Worm (Caenorhabditis elegans): ENCODE measurements around the gene M151.2.

M151.2 gene

DNA sequence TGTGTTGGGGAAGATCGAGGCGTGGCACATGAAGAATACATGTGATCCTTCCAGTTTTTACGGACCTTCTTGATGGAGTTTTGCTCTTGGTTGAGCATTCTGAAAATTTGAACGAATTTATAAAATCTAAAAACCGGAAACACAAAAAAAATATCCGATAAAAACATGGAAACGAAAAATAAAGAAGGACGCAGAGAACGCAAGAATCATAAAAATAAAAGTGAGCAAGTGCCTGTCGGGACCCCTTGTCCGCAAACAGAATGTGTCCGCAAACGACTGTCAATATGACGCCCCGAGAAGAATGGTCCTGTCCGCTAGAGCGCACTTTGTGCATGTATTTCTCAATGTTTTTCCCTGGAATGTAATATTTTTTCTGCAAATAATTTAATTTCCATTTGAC is 21.1 kb upstream of the M151.2 start, which contains the start of gene Y49F6A.5:
Gene Y49F6A.5, minus strand, starts transcription at position 101 of the 400 bp plus-strand sequence.
- TF ChIP-seq nhr-237 (tag; optimal IDR thresholded peaks at IDR 0.05) = no peak
- no peak for TF ChIP-seq C34F6.9 (tag; optimal IDR thresholded peaks at IDR 0.05)
- no peak for TF ChIP-seq ZK546.5 (tag; optimal IDR thresholded peaks at IDR 0.05)
- TF ChIP-seq nhr-12 (tag; optimal IDR thresholded peaks at IDR 0.05) = no peak
- no peak for TF ChIP-seq unc-62 (GFP tag; optimal IDR thresholded peaks at IDR 0.05)
- no peak for TF ChIP-seq lin-13 (GFP tag; optimal IDR thresholded peaks at IDR 0.05)
- no peak for TF ChIP-seq lin-39 (tag; optimal IDR thresholded peaks at IDR 0.05)

DNA sequence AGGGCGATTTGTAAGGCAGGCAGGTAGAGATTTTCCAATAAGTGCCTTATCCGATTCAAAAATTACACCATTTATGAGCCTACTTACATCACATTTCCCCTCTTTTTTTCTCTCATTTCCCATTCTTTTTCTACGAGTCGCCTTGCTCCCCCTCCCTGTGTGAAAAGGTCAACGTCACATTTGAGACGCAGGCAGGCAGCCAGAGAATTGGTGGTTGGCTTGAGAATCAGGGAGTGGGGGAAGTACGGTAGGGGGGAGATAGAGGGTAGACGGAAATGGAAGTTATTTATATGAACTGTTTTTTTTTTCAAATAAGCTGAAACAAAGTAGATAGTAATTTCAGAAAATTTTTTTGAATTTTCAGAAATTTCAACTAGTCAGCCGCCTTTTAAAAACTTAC is 14.3 kb upstream of the M151.2 start:
- no peak for TF ChIP-seq elt-1 (tag; optimal IDR thresholded peaks at IDR 0.05)
- no peak for TF ChIP-seq R02D3.7 (tag; optimal IDR thresholded peaks at IDR 0.05)
- TF ChIP-seq unc-62 (GFP tag; optimal IDR thresholded peaks at IDR 0.05) = no peak
- TF ChIP-seq unc-55 (GFP tag; optimal IDR thresholded peaks at IDR 0.05) = no peak
- no peak for TF ChIP-seq crh-2 (tag; optimal IDR thresholded peaks at IDR 0.05)
- TF ChIP-seq lsy-2 (tag; optimal IDR thresholded peaks at IDR 0.05) = no peak
- no peak for TF ChIP-seq mbf-1 (tag; optimal IDR thresholded peaks at IDR 0.05)
- no peak for TF ChIP-seq nhr-21 (tag; optimal IDR thresholded peaks at IDR 0.05)
- TF ChIP-seq nhr-237 (tag; optimal IDR thresholded peaks at IDR 0.05) = no peak
- TF ChIP-seq zag-1 (tag; optimal IDR thresholded peaks at IDR 0.05) = no peak

DNA sequence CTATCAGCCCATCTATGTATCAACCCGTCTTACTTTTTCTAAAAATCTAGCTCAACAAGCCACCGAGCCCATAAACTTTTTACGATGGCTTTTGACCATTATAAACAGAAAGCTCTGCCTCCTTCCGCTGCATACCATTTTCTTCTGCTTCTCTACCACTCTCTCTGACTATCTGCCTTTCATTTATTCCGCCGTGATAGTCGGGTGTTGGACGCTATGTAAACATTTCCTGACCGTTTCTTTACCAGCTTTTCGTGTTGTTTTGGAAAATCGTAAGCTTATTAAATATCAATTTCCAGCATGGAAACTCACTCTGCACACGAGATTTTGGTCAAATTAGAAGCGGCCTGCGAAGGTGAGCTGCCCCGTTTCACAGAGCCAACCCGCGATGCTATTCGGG is 13.4 kb upstream of the M151.2 start, which contains the start of gene F40E12.1:
Gene F40E12.1, plus strand, starts transcription at position 301 of the 400 bp plus-strand sequence.
- no peak for TF ChIP-seq lin-39 (tag; optimal IDR thresholded peaks at IDR 0.05)
- TF ChIP-seq elt-3 (tag; optimal IDR thresholded peaks at IDR 0.05) = no peak
- TF ChIP-seq nhr-237 (tag; optimal IDR thresholded peaks at IDR 0.05) = no peak

DNA sequence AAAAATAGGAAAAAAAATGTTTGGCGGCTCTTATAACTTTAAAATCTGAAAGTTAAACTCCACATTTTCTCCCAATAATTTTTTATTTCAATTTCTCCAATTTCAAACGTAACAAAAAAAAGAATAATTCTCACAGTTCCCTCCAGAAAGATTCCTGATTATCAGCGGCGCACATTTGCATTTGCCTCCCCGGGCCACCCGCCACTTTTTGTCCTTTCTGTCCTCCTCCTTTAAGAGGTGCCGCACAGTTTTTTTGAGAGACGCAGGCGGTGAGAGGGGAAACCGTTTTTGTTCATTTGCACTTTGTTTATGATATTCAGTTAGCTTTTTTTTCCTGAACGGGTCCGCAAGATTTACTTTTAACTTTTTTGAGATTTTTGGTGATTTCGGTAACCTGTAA is 10.0 kb upstream of the M151.2 start:
- TF ChIP-seq nhr-129 (tag; optimal IDR thresholded peaks at IDR 0.05) (no peak), ama-1 (optimal IDR thresholded peaks at IDR 0.05) (no peak), lin-11 (tag; optimal IDR thresholded peaks at IDR 0.05) (no peak), sma-9 (GFP tag; optimal IDR thresholded peaks at IDR 0.05) (no peak), sma-9 (tag; optimal IDR thresholded peaks at IDR 0.05) (no peak), nhr-6 (tag; optimal IDR thresholded peaks at IDR 0.05) (no peak), ceh-82 (tag; optimal IDR thresholded peaks at IDR 0.05) (no peak), alr-1 (tag; optimal IDR thresholded peaks at IDR 0.05) (no peak), dmd-4 (tag; optimal IDR thresholded peaks at IDR 0.05) (no peak), nhr-11 (tag; optimal IDR thresholded peaks at IDR 0.05) (no peak), nhr-237 (tag; optimal IDR thresholded peaks at IDR 0.05) (no peak), lin-13 (GFP tag; optimal IDR thresholded peaks at IDR 0.05) (no peak)

DNA sequence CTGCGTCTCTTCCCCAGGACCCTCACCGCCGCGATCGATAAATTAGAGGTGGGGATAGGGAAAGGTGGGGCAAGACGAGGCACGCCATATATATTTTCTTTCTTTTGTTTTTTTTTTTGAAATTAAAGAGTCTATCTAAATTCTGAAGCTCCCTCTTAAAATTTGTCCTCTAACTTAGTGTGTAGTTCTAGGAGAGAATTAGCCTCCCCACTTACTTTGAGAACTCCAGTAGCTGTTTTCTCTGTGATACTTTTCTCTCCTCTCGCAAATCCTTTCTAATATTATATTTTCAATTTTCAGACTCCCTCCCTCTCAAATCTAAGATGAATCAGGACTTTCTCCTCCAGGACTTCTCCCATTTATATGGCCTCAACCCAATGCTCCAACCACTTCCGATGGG is 8.9 kb upstream of the M151.2 start, which contains the start of gene M151.7:
Gene M151.7, plus strand, starts transcription at position 301 of the 400 bp plus-strand sequence.
- TF ChIP-seq nhr-77 (tag; optimal IDR thresholded peaks at IDR 0.05) (no peak), ZK546.5 (tag; optimal IDR thresholded peaks at IDR 0.05) (no peak), ztf-1 (GFP tag; conservative IDR thresholded peaks at IDR 0.05) (no peak), F13H6.1 (tag; optimal IDR thresholded peaks at IDR 0.05) (no peak), R02D3.7 (tag; optimal IDR thresholded peaks at IDR 0.05) (no peak), sma-3 (GFP tag; optimal IDR thresholded peaks at IDR 0.05) (no peak), unc-62 (GFP tag; optimal IDR thresholded peaks at IDR 0.05) (no peak), fos-1 (tag; optimal IDR thresholded peaks at IDR 0.05) (no peak), zag-1 (tag; optimal IDR thresholded peaks at IDR 0.05) (no peak), lsy-2 (tag; optimal IDR thresholded peaks at IDR 0.05) (no peak), ztf-11 (tag; optimal IDR thresholded peaks at IDR 0.05) (no peak), snpc-4 (tag; optimal IDR thresholded peaks at IDR 0.05) (no peak), skn-1 (tag; optimal IDR thresholded peaks at IDR 0.05) (no peak), sem-4 (tag; optimal IDR thresholded peaks at IDR 0.05) (no peak), ztf-4 (tag; optimal IDR thresholded peaks at IDR 0.05) (no peak), nhr-25 (tag; optimal IDR thresholded peaks at IDR 0.05) (no peak), aly-2 (tag; optimal IDR thresholded peaks at IDR 0.05) (no peak)
